Worm (Caenorhabditis elegans) whole organism, L4 larva: ENCODE measurements around the gene F01G4.6.
A peak's percentile ranks its signal among the peaks of the same experiment; 100 is the strongest.

ENCODE experiments used
- attf-4 ChIP-seq: sonication (generic microtip); optimal IDR thresholded peaks from 3 replicates; lab custom pipeline; 2017; ENCODE audit warnings: missing biosample characterization, missing genetic modification characterization
- ces-1 ChIP-seq: fragments of 150-350 bp; sonication (generic microtip); optimal IDR thresholded peaks from 4 replicates; lab custom pipeline; 2014; ENCODE audit warnings: missing biosample characterization, missing genetic modification reagents, missing genetic modification characterization
- dpl-1 ChIP-seq: fragments of 150-350 bp; optimal IDR thresholded peaks from 2 replicates; lab custom pipeline; 2014; ENCODE audit warnings: missing biosample characterization, missing genetic modification reagents, missing genetic modification characterization
- hlh-30 ChIP-seq: sonication (generic microtip); optimal IDR thresholded peaks from 2 replicates; lab custom pipeline; 2017; ENCODE audit warnings: antibody characterized with exemption, mild to moderate bottlenecking, missing genetic modification characterization, missing compliant biosample characterization; ENCODE audit not compliant: insufficient read depth
- lin-15B ChIP-seq: fragments of 150-350 bp; sonication (generic microtip); optimal IDR thresholded peaks from 3 replicates; lab custom pipeline; 2014; ENCODE audit warnings: missing biosample characterization, missing genetic modification characterization
- mdl-1 ChIP-seq, 2 experiments: fragments of 150-350 bp in 1 of 2; sonication (generic microtip) in 1 of 2; optimal IDR thresholded peaks; 2 replicates each; lab custom pipeline; 2014 to 2017; ENCODE audit warnings: missing biosample characterization in 2 of 2, missing genetic modification characterization in 2 of 2
- mep-1 ChIP-seq: fragments of 150-350 bp; sonication (generic microtip); optimal IDR thresholded peaks from 3 replicates; lab custom pipeline; 2014; ENCODE audit warnings: missing biosample characterization, missing genetic modification characterization
- nhr-10 ChIP-seq: fragments of 150-350 bp; optimal IDR thresholded peaks from 2 replicates; lab custom pipeline; 2014; ENCODE audit warnings: missing biosample characterization, missing genetic modification characterization
- nhr-41 ChIP-seq: fragments of 200-800 bp; sonication (Bioruptor generic); IDR thresholded peaks from 2 replicates; pipeline ENCODE4 v1.3.6; 2022; ENCODE audit warnings: missing genetic modification reagents, missing genetic modification characterization, missing compliant biosample characterization
- nhr-6 ChIP-seq: fragments of 150-350 bp; optimal IDR thresholded peaks from 2 replicates; lab custom pipeline; 2014; ENCODE audit warnings: missing biosample characterization, missing genetic modification characterization
- sdz-12 ChIP-seq: fragments of 200-800 bp; sonication (Bioruptor generic); optimal IDR thresholded peaks from 2 replicates; lab custom pipeline; 2018; ENCODE audit warnings: mild to moderate bottlenecking, missing genetic modification characterization, missing compliant biosample characterization
- unc-130 ChIP-seq: sonication (generic microtip); optimal IDR thresholded peaks from 2 replicates; lab custom pipeline; 2016; ENCODE audit warnings: missing genetic modification reagents, missing genetic modification characterization, missing compliant biosample characterization
- zag-1 ChIP-seq: fragments of 150-350 bp; optimal IDR thresholded peaks from 2 replicates; lab custom pipeline; 2014; ENCODE audit warnings: missing biosample characterization, missing genetic modification characterization
- ztf-11 ChIP-seq: fragments of 150-350 bp; optimal IDR thresholded peaks from 2 replicates; lab custom pipeline; 2014; ENCODE audit warnings: missing biosample characterization, missing genetic modification characterization

ce11 chrIV:11110995-11111619 is 38.2 kb downstream of the F01G4.6 start, which contains the start of gene rps-5:
- TF ChIP-seq ces-1 (GFP tag; lab: Kevin White, UChicago) (no peak), ztf-11 (tag; lab: Kevin White, UChicago) (no peak), unc-130 (no peak), zag-1 (tag; lab: Kevin White, UChicago) (no peak), dpl-1 (GFP tag; lab: Kevin White, UChicago) (peak; percentile 82), attf-4 (no peak), nhr-41 (GFP tag; lab: Robert Waterston, UW) (no peak), mep-1 (tag; lab: Kevin White, UChicago) (peak; percentile 47), nhr-6 (tag; lab: Kevin White, UChicago) (peak; percentile 58), sdz-12 (GFP tag; lab: Kevin White, UChicago) (no peak), mdl-1 (tag; optimal IDR thresholded peaks at IDR 0.05; lab: Kevin White, UChicago) (no peak), hlh-30 (tag; lab: Kevin White, UChicago) (peak; percentile 43), nhr-10 (tag; lab: Kevin White, UChicago) (no peak), lin-15B (tag; lab: Kevin White, UChicago) (no peak)
